Fruit fly (Drosophila melanogaster): ENCODE measurements around the gene Alp4.
A peak's percentile ranks its signal among the peaks of the same experiment; 100 is the strongest.

Alp4 gene

DNA sequence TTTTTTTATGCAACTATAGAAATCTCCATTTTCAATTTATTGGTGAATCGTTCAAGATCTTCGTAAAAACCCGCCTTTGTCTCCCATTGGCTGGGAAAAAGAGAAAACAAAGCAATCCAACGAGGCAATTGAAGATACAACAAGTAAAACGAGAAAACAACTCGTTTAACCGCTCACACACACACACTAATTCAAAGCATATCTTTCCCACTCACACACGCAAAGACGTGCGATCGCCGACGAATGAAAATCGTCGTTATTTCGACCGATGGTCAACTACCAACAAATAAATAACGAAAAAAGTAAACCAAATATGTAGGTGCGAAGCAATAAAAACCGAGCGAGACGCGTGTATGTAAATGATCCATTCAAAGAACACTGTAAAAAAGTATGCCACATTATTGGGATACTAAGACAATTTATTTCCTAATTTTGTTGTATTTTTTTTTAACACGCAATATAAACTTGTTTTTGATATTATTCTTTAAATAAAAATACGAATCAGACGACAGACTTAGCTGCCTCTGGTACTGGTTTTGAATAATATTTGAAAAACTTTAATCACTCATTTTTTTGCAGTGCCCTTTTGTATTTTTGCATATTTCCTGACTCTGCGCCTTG, 13.7 kb downstream of the Alp4 start:
- no peak for TF ChIP-seq CG8478 (optimal IDR thresholded peaks at IDR 0.05)
- TF ChIP-seq CTCF (optimal IDR thresholded peaks at IDR 0.05) = no peak

DNA sequence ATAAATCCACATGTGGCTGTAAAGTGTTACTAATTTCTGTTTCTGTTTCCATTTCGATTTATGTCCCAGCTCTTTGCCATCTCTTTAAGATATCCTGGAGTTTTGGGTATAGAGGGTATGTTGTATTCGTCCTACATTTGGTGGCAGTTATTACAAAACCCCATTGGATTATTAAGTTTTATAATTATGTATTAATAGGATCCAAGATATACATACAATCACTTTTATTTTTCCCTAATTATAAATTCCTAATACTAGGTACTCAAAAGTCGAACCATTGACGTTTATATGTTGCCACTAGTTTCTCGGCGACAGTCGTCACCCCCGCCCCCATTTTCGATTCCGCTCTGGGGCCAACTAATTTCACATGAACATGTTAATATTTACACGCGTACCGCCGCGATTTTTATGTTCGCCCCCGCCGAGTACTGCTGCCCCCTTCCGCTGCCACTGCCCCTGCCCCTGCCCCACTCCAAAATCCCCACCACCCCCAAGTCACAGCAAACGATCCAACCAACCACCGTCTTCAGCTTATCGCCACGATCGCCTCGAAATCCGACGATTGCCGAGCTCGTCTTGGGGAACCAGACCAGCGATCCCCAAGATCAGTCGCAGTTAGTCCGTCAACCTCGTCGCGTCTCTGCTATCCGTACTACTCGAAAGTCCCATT, 16.1 kb downstream of the Alp4 start, which contains the start of gene Sox100B:
Gene Sox100B, plus strand, starts transcription at position 601 of the 670 bp plus-strand sequence.
- no peak for TF ChIP-seq CTCF (optimal IDR thresholded peaks at IDR 0.05)
- TF ChIP-seq CG8478 (optimal IDR thresholded peaks at IDR 0.05) = no peak

DNA sequence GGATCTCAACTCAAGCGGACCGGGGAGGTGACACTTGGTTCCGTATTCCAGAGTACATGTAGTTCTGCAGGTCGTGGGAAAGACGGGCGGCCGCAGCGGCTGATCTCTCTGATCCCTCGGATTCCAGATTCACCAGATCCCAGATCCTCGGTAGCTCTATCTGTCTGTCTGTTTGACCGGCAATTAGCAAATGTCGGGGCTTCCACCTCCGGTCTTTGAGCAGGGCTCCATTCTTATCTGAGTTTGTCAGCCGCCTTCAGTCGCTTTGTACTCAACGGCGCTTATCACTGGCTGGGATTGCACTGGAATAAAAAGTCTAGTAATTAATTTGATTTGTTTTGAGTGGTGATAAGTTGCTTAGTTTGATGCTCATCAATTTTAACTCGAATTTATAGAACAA, 17.6 kb downstream of the Alp4 start:
- no peak for TF ChIP-seq CTCF (optimal IDR thresholded peaks at IDR 0.05)
- TF ChIP-seq CG8478 (optimal IDR thresholded peaks at IDR 0.05) = no peak

DNA sequence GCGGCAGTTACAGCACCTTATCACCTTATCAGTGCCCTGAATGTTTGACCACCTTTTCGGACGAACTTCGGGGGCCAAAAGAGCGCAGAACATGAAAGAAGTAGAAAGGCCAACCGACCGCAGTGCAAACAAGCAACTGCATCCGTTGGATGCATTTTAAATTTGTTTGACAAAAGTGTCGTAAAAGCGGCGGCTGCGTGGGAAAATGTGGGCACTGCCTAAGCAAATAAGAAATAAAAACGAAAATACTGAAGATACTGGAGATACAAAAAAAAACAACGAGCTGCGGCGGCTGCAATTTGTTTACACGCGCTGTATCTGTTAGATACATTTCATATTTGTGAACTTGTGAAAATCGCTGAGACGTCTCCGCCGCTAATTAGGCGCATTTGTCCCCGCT, 22.0 kb downstream of the Alp4 start:
- TF ChIP-seq CTCF (optimal IDR thresholded peaks at IDR 0.05) = no peak
- no peak for TF ChIP-seq CG8478 (optimal IDR thresholded peaks at IDR 0.05)

DNA sequence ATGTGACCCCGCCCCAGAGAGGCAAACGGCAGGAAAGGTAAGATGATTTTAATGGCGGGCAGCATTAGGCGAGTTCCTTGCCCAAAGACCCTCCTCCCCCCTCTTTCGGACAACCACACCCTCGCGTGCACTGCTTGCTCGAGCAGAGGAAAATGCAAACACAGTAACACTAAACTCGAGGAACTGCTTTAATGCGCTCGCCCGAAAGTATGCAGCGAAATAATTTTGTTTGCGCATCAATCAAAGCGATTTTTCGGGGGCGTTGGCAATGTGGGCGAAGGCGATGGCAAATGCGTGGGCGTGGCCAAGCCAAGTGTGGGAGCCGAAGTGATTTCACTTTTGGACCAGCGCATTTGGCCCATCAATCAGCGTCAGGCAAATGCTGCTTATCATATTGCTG, 37.7 kb downstream of the Alp4 start:
- TF ChIP-seq CTCF (optimal IDR thresholded peaks at IDR 0.05) = peak; percentile 48 to 56
- TF ChIP-seq CG8478 (optimal IDR thresholded peaks at IDR 0.05) = no peak

DNA sequence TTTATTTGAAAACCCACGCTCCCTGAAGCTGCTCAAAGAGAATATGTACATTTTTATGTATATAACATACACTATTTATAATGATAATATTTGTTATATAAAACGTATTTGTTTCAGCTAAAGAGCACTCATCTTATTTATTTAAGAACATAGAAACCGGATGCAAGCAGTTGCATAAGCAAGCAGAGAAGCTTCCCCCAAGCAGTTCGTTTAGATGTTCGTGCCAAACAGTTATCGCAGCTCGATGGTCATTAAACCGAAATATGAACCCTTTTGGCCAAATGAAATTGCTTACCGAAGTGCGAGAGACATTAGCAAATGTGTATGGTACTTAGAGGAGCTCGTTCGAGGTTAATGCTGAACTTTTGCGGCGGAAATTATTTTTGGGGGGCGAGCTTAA, 41.3 kb downstream of the Alp4 start:
- TF ChIP-seq CG8478 (optimal IDR thresholded peaks at IDR 0.05) (no peak), CTCF (optimal IDR thresholded peaks at IDR 0.05) (no peak)

DNA sequence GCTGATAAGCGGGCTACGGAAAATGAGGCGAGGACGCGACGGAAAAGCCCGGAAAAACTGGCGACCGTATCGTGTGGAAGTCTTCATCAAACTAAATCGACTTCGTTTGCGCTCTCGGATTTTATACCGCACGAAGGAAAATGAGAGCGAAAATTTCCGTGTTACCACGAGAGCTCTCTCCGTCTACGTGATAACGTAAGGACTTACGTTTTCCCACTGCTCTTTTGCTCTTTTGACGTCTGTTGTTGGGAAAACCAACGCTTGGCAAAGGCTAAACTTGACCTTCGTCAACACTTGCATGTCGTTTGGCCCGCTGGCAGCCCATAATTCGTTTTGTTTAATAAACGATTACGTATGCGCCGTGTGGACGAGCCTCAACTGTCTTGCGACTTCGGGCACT, 48.5 kb downstream of the Alp4 start, which contains the start of gene CG11317:
Gene CG11317, minus strand, starts transcription at position 101 of the 400 bp plus-strand sequence.
- TF ChIP-seq CG8478 (optimal IDR thresholded peaks at IDR 0.05) (no peak), CTCF (optimal IDR thresholded peaks at IDR 0.05) (no peak)

DNA sequence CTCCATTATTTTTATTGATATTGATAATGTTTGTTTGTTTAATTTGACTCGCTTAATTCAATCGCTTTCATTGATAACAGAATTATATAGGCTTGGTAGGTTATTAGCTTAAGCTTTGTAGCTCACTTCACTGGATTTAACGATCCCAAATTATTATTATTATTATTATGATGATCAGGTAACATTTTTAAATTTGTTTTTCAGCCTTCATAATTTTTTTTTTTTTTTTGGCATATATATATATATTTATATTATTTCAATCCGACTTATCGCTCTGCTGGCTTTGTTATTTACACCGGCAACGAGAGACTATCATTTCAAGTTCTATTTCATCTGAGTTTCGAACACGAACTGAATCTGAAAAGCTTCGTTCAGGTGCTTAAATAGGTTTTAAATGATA, 52.3 kb downstream of the Alp4 start, which contains the start of gene CG15553:
Gene CG15553, minus strand, starts transcription at position 101 of the 400 bp plus-strand sequence.
- TF ChIP-seq CG8478 (optimal IDR thresholded peaks at IDR 0.05) (no peak), CTCF (optimal IDR thresholded peaks at IDR 0.05) (no peak)
